Worm (Caenorhabditis elegans) whole organism, L3 larva: ENCODE measurements around the gene spe-45.

Source experiments
- ceh-28 ChIP-seq: fragments of 150-350 bp; optimal IDR thresholded peaks from 2 replicates; lab custom pipeline; 2014; ENCODE audit warnings: missing biosample characterization, missing genetic modification reagents, missing genetic modification characterization
- ceh-82 ChIP-seq: fragments of 150-350 bp; optimal IDR thresholded peaks from 2 replicates; lab custom pipeline; 2014; ENCODE audit warnings: missing biosample characterization, missing genetic modification characterization
- ceh-9 ChIP-seq: sonication (generic microtip); optimal IDR thresholded peaks from 2 replicates; lab custom pipeline; 2018; ENCODE audit warnings: missing biosample characterization, missing genetic modification characterization
- fkh-10 ChIP-seq: sonication (generic microtip); optimal IDR thresholded peaks from 2 replicates; lab custom pipeline; 2017; ENCODE audit warnings: missing biosample characterization, missing genetic modification reagents, missing genetic modification characterization
- mdl-1 ChIP-seq: fragments of 150-350 bp; optimal IDR thresholded peaks from 2 replicates; lab custom pipeline; 2014; ENCODE audit warnings: missing biosample characterization, missing genetic modification characterization
- nhr-25 ChIP-seq: sonication (generic microtip); optimal IDR thresholded peaks from 2 replicates; lab custom pipeline; 2017; ENCODE audit warnings: missing biosample characterization, missing genetic modification characterization
- nhr-76 ChIP-seq: fragments of 150-350 bp; sonication (generic microtip); optimal IDR thresholded peaks from 5 replicates; lab custom pipeline; 2014; ENCODE audit warnings: missing biosample characterization, missing genetic modification characterization
- pha-4 ChIP-seq: fragments of 150-350 bp; optimal IDR thresholded peaks from 2 replicates; lab custom pipeline; 2014; ENCODE audit warnings: missing biosample characterization, missing genetic modification reagents, missing genetic modification characterization
- snpc-4 ChIP-seq: fragments of 150-350 bp; optimal IDR thresholded peaks from 2 replicates; lab custom pipeline; 2014; ENCODE audit warnings: missing biosample characterization, missing genetic modification characterization
- ztf-11 ChIP-seq: fragments of 150-350 bp; optimal IDR thresholded peaks from 2 replicates; lab custom pipeline; 2014; ENCODE audit warnings: missing biosample characterization, missing genetic modification characterization

ce11 chrIV:12410167-12410566 is 20.3 kb upstream of the spe-45 start, which contains the start of gene acl-13:
- TF ChIP-seq nhr-25 (tag; lab: Kevin White, UChicago) (no peak), mdl-1 (tag; lab: Kevin White, UChicago) (no peak), ceh-9 (tag; lab: Kevin White, UChicago) (no peak), ceh-28 (tag; lab: Kevin White, UChicago) (no peak), nhr-76 (tag; lab: Kevin White, UChicago) (no peak), ztf-11 (tag; lab: Kevin White, UChicago) (no peak), ceh-82 (tag; lab: Kevin White, UChicago) (no peak), pha-4 (no peak), snpc-4 (tag; lab: Kevin White, UChicago) (no peak), fkh-10 (GFP tag; lab: Kevin White, UChicago) (no peak)
